Worm (Caenorhabditis elegans) whole organism, L2 larva: ENCODE results near the gene ddn-2.

Experiments used
- C34F6.9 ChIP-seq: fragments of 150-350 bp; optimal IDR thresholded peaks from 2 replicates; lab custom pipeline; 2014; ENCODE audit warnings: missing biosample characterization, missing genetic modification characterization
- F13H6.1 ChIP-seq: sonication (generic microtip); optimal IDR thresholded peaks from 2 replicates; lab custom pipeline; 2016; ENCODE audit warnings: missing genetic modification characterization, missing compliant biosample characterization
- R02D3.7 ChIP-seq: fragments of 150-350 bp; optimal IDR thresholded peaks from 2 replicates; lab custom pipeline; 2014; ENCODE audit warnings: missing biosample characterization, missing genetic modification characterization
- ZK546.5 ChIP-seq: sonication (generic microtip); optimal IDR thresholded peaks from 2 replicates; lab custom pipeline; 2017; ENCODE audit warnings: missing biosample characterization, missing genetic modification characterization
- alr-1 ChIP-seq: fragments of 150-350 bp; optimal IDR thresholded peaks from 2 replicates; lab custom pipeline; 2014; ENCODE audit warnings: missing biosample characterization, missing genetic modification characterization
- aly-2 ChIP-seq: fragments of 150-350 bp; optimal IDR thresholded peaks from 2 replicates; lab custom pipeline; 2014; ENCODE audit warnings: missing biosample characterization, missing genetic modification characterization
- ama-1 ChIP-seq: fragments of 150-350 bp; optimal IDR thresholded peaks from 2 replicates; lab custom pipeline; 2018; ENCODE audit warnings: inconsistent platforms
- blmp-1 ChIP-seq: sonication (generic microtip); optimal IDR thresholded peaks from 2 replicates; lab custom pipeline; 2017; ENCODE audit warnings: missing genetic modification characterization, mild to moderate bottlenecking, missing compliant biosample characterization, antibody characterized with exemption, moderate library complexity; ENCODE audit not compliant: insufficient read depth
- ceh-16 ChIP-seq: fragments of 150-350 bp; optimal IDR thresholded peaks from 2 replicates; lab custom pipeline; 2014; ENCODE audit warnings: missing biosample characterization, missing genetic modification characterization
- ceh-82 ChIP-seq: fragments of 150-350 bp; optimal IDR thresholded peaks from 2 replicates; lab custom pipeline; 2014; ENCODE audit warnings: missing biosample characterization, missing genetic modification characterization
- crh-2 ChIP-seq: sonication (generic microtip); optimal IDR thresholded peaks from 2 replicates; lab custom pipeline; 2017; ENCODE audit warnings: missing biosample characterization, missing genetic modification characterization
- dmd-4 ChIP-seq: sonication (generic microtip); optimal IDR thresholded peaks from 2 replicates; lab custom pipeline; 2017; ENCODE audit warnings: missing biosample characterization, missing genetic modification characterization
- egl-27 ChIP-seq: sonication (generic microtip); optimal IDR thresholded peaks from 3 replicates; lab custom pipeline; 2017; ENCODE audit warnings: missing biosample characterization, missing genetic modification reagents, missing genetic modification characterization
- elt-1 ChIP-seq: fragments of 150-350 bp; optimal IDR thresholded peaks from 2 replicates; lab custom pipeline; 2014; ENCODE audit warnings: missing biosample characterization, missing genetic modification characterization
- fos-1 ChIP-seq: fragments of 150-350 bp; optimal IDR thresholded peaks from 2 replicates; lab custom pipeline; 2014; ENCODE audit warnings: missing biosample characterization, missing genetic modification characterization
- gmeb-1 ChIP-seq: fragments of 150-350 bp; optimal IDR thresholded peaks from 2 replicates; lab custom pipeline; 2014; ENCODE audit warnings: missing biosample characterization, missing genetic modification characterization
- lin-11 ChIP-seq: fragments of 150-350 bp; sonication (generic microtip); optimal IDR thresholded peaks from 2 replicates; lab custom pipeline; 2014; ENCODE audit warnings: missing biosample characterization, missing genetic modification characterization, inconsistent platforms, mixed read lengths
- lin-13 ChIP-seq: fragments of 150-350 bp; optimal IDR thresholded peaks from 2 replicates; lab custom pipeline; 2014; ENCODE audit warnings: missing biosample characterization, missing genetic modification reagents, missing genetic modification characterization
- lin-39 ChIP-seq: fragments of 150-350 bp; optimal IDR thresholded peaks from 2 replicates; lab custom pipeline; 2014; ENCODE audit warnings: missing biosample characterization, missing genetic modification reagents, missing genetic modification characterization
- lsy-2 ChIP-seq, 2 experiments: fragments of 150-350 bp in 1 of 2; sonication (generic microtip) in 1 of 2; optimal IDR thresholded peaks; 2 replicates each; lab custom pipeline; 2014 to 2017; ENCODE audit warnings: missing biosample characterization in 2 of 2, missing genetic modification characterization in 2 of 2
- mab-5 ChIP-seq: fragments of 150-350 bp; optimal IDR thresholded peaks from 2 replicates; lab custom pipeline; 2014; ENCODE audit warnings: missing biosample characterization, missing genetic modification characterization
- mbf-1 ChIP-seq: sonication (generic microtip); optimal IDR thresholded peaks from 2 replicates; lab custom pipeline; 2017; ENCODE audit warnings: missing biosample characterization, missing genetic modification characterization
- mdl-1 ChIP-seq, 2 experiments: fragments of 150-350 bp in 1 of 2; sonication (generic microtip) in 1 of 2; optimal IDR thresholded peaks; 2 replicates each; lab custom pipeline; 2017; ENCODE audit warnings: missing biosample characterization in 2 of 2, missing genetic modification characterization in 2 of 2
- nhr-10 ChIP-seq: sonication (generic microtip); optimal IDR thresholded peaks from 2 replicates; lab custom pipeline; 2017; ENCODE audit warnings: missing biosample characterization, missing genetic modification characterization
- nhr-11 ChIP-seq: fragments of 150-350 bp; optimal IDR thresholded peaks from 2 replicates; lab custom pipeline; 2014; ENCODE audit warnings: missing biosample characterization, missing genetic modification characterization
- nhr-129 ChIP-seq: fragments of 150-350 bp; optimal IDR thresholded peaks from 2 replicates; lab custom pipeline; 2014; ENCODE audit warnings: missing biosample characterization, missing genetic modification characterization
- nhr-21 ChIP-seq: fragments of 150-350 bp; optimal IDR thresholded peaks from 2 replicates; lab custom pipeline; 2014; ENCODE audit warnings: missing biosample characterization, missing genetic modification characterization
- nhr-237 ChIP-seq: fragments of 150-350 bp; optimal IDR thresholded peaks from 2 replicates; lab custom pipeline; 2014; ENCODE audit warnings: missing biosample characterization, missing genetic modification characterization
- nhr-25 ChIP-seq: fragments of 150-350 bp; sonication (generic microtip); optimal IDR thresholded peaks from 3 replicates; lab custom pipeline; 2014; ENCODE audit warnings: missing biosample characterization, missing genetic modification characterization
- nhr-77 ChIP-seq: fragments of 150-350 bp; optimal IDR thresholded peaks from 2 replicates; lab custom pipeline; 2014; ENCODE audit warnings: missing biosample characterization, missing genetic modification characterization
- peb-1 ChIP-seq: fragments of 150-350 bp; optimal IDR thresholded peaks from 2 replicates; lab custom pipeline; 2014; ENCODE audit warnings: missing biosample characterization, missing genetic modification characterization
- sem-4 ChIP-seq: fragments of 150-350 bp; optimal IDR thresholded peaks from 2 replicates; lab custom pipeline; 2014; ENCODE audit warnings: missing biosample characterization, missing genetic modification reagents, missing genetic modification characterization
- skn-1 ChIP-seq: sonication (generic microtip); optimal IDR thresholded peaks from 2 replicates; lab custom pipeline; 2017; ENCODE audit warnings: missing biosample characterization, missing genetic modification characterization
- sma-3 ChIP-seq: sonication (generic microtip); optimal IDR thresholded peaks from 2 replicates; lab custom pipeline; 2016; ENCODE audit warnings: missing genetic modification reagents, missing genetic modification characterization, missing compliant biosample characterization
- sma-9 ChIP-seq, 2 experiments: fragments of 150-350 bp in 1 of 2; sonication (generic microtip) in 1 of 2; optimal IDR thresholded peaks; 2 replicates each; lab custom pipeline; 2014 to 2016; ENCODE audit warnings: missing genetic modification characterization in 2 of 2, mild to moderate bottlenecking in 1 of 2, missing biosample characterization in 1 of 2, missing compliant biosample characterization in 1 of 2, missing genetic modification reagents in 1 of 2, moderate library complexity in 1 of 2
- unc-55 ChIP-seq: fragments of 150-350 bp; sonication (generic microtip); optimal IDR thresholded peaks from 3 replicates; lab custom pipeline; 2014; ENCODE audit warnings: missing biosample characterization, missing genetic modification reagents, missing genetic modification characterization
- unc-62 ChIP-seq: fragments of 150-350 bp; optimal IDR thresholded peaks from 2 replicates; lab custom pipeline; 2014; ENCODE audit warnings: missing biosample characterization, missing genetic modification reagents, missing genetic modification characterization

ddn-2 gene

DNA sequence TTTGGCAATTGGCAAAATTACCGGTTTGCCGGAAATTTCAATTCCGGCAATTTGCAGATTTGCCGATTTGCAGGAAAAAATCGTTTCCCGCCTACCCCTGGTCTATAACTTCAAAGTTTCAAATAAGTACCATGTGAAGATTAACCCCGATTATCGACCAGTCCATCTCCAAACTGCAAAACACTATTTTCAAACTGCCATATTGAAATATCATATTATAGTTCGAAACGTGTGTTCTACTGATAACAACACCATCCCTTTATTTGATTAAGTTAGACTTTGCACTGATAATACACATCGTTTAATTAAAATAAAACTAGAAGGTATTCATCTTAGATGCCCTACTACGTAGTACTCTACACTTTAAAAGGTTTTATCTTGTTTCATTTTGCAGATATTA is 21.3 kb downstream of the ddn-2 start:
- TF ChIP-seq fos-1 (tag; lab: Kevin White, UChicago) (peak; percentile 13), elt-1 (no peak)

- TF ChIP-seq crh-2 (tag; lab: Kevin White, UChicago) (peak; percentile 85), sma-9 (GFP tag; optimal IDR thresholded peaks at IDR 0.05; lab: Kevin White, UChicago) (peak; percentile 18), sma-9 (tag; optimal IDR thresholded peaks at IDR 0.05; lab: Kevin White, UChicago) (no peak), gmeb-1 (no peak), fos-1 (tag; lab: Kevin White, UChicago) (peak; percentile 81)
Observed at ce11 chrII:12931456-12931923, 22.6 kb downstream of the ddn-2 start, which contains the start of gene dct-18. dct-18 (plus strand) TSS chrII:12931873.

DNA sequence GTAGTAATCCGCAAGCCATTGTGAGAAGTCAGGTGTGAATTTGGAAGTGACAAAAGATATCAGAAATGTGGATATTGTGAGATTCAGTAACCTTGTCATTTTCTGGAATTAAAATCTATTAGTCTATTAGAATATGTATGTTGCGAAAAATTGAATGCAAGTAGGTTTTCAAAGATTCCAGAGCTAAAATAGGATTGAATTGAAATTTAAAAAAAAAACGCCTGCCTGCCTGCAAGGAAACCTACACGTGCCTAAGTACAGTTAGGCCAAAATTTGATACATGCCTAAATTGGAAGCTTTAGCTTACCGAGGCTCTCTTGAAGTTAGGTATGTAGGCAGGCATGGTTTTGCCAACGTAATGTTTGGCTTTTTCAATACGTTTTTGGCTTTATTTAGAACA is 26.4 kb downstream of the ddn-2 start, which contains the start of gene lips-9:
lips-9 (minus strand) TSS at position 101 of the 400 bp plus-strand sequence.
- TF ChIP-seq fos-1 (tag; lab: Kevin White, UChicago) (no peak), lin-13 (GFP tag; lab: Kevin White, UChicago) (no peak), egl-27 (no peak), nhr-77 (no peak), sma-3 (no peak), F13H6.1 (no peak), mdl-1 (tag; optimal IDR thresholded peaks at IDR 0.05; lab: Kevin White, UChicago) (no peak), sem-4 (tag; lab: Kevin White, UChicago) (no peak), C34F6.9 (no peak), lsy-2 (tag; optimal IDR thresholded peaks at IDR 0.05; lab: Kevin White, UChicago) (no peak), nhr-237 (tag; lab: Kevin White, UChicago) (no peak), nhr-11 (tag; lab: Kevin White, UChicago) (no peak)

- TF ChIP-seq nhr-25 (tag; lab: Kevin White, UChicago) (peak; percentile 21), nhr-129 (tag; lab: Kevin White, UChicago) (no peak), mab-5 (tag; lab: Kevin White, UChicago) (no peak), sma-3 (peak; percentile 1), sem-4 (tag; lab: Kevin White, UChicago) (peak; percentile 23), blmp-1 (tag; lab: Kevin White, UChicago) (peak; percentile 26), fos-1 (tag; lab: Kevin White, UChicago) (peak; percentile 26), crh-2 (tag; lab: Kevin White, UChicago) (peak; percentile 8)
Observed at ce11 chrII:12939161-12939560, 30.3 kb downstream of the ddn-2 start.

DNA sequence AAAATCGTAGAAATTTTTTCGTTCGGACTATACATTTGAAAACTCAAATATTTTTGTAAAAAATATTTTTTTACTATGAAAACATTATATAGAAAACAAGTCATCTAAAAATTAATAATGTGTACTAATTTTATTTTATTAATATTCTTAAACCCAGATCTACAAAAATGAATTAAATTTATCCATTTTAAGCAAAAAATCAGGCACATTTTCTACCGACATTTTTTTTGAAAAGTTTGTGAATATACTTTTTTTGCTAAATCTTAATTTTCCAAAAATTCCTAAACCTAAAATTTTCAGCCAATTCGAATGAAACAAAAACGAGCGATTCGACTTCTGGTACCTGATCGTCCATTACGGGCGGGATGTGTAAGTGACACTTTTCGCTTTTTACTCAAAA is 30.9 kb downstream of the ddn-2 start, which contains the start of gene arrd-10:
arrd-10 (plus strand) TSS at position 301 of the 400 bp plus-strand sequence.
- TF ChIP-seq C34F6.9 (no peak), lin-39 (tag; lab: Kevin White, UChicago) (no peak), nhr-25 (tag; lab: Kevin White, UChicago) (no peak)

DNA sequence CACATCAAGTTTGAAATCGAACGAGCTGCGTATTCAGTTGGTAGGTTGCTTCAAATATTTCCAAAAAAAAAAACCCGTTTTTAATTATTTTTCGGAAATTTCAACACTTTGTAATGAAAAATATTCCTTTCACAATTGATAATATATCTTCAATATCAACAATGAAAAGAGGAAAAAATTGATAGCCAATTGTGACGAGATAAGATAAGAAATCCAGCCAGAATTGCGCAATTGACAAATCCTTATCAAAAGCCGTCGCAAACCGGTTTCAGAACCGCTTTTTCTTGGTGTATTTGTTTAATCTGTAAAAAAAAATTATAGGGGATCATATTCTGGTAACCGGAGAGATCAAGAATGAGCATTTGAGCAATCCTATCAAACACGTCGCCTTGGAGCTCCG is 33.6 kb downstream of the ddn-2 start:
- TF ChIP-seq alr-1 (no peak), nhr-21 (tag; lab: Kevin White, UChicago) (no peak), ceh-16 (tag; lab: Kevin White, UChicago) (no peak), blmp-1 (tag; lab: Kevin White, UChicago) (no peak), dmd-4 (tag; lab: Kevin White, UChicago) (no peak), aly-2 (tag; lab: Kevin White, UChicago) (no peak)

- TF ChIP-seq mbf-1, result no peak
- TF ChIP-seq ama-1 (lab: Kevin White, UChicago), result peak; percentile 100
- TF ChIP-seq mdl-1 (tag; optimal IDR thresholded peaks at IDR 0.05; lab: Kevin White, UChicago), result peak; percentile 87 to 91
- peak; percentile 74 for TF ChIP-seq unc-55 (GFP tag; lab: Kevin White, UChicago)
- TF ChIP-seq C34F6.9, result peak; percentile 59
- TF ChIP-seq nhr-10 (tag; lab: Kevin White, UChicago), result peak; percentile 84
- peak; percentile 89 for TF ChIP-seq nhr-25 (tag; lab: Kevin White, UChicago)
- TF ChIP-seq ceh-16 (tag; lab: Kevin White, UChicago), result peak; percentile 98
- peak; percentile 24 for TF ChIP-seq R02D3.7 (tag; lab: Kevin White, UChicago)
- peak; percentile 97 for TF ChIP-seq sma-3
- peak; percentile 85 for TF ChIP-seq egl-27
- peak; percentile 94 for TF ChIP-seq F13H6.1
- TF ChIP-seq nhr-77, result peak; percentile 63
- TF ChIP-seq skn-1, result peak; percentile 22
- no peak for TF ChIP-seq peb-1 (tag; lab: Kevin White, UChicago)
- TF ChIP-seq nhr-11 (tag; lab: Kevin White, UChicago), result peak; percentile 20
- peak; percentile 92 for TF ChIP-seq crh-2 (tag; lab: Kevin White, UChicago)
- TF ChIP-seq sem-4 (tag; lab: Kevin White, UChicago), result peak; percentile 79
- peak; percentile 95 for TF ChIP-seq nhr-21 (tag; lab: Kevin White, UChicago)
- peak; percentile 60 for TF ChIP-seq ceh-82
- no peak for TF ChIP-seq aly-2 (tag; lab: Kevin White, UChicago)
- TF ChIP-seq ZK546.5 (tag; lab: Kevin White, UChicago), result peak; percentile 34
- no peak for TF ChIP-seq unc-62
- peak; percentile 70 for TF ChIP-seq fos-1 (tag; lab: Kevin White, UChicago)
- peak; percentile 36 for TF ChIP-seq mab-5 (tag; lab: Kevin White, UChicago)
- TF ChIP-seq lin-11 (tag; lab: Kevin White, UChicago), result peak; percentile 88
Observed at ce11 chrII:12944587-12945126, 35.8 kb downstream of the ddn-2 start.
